Worm (Caenorhabditis elegans) whole organism, late embryonic: ENCODE data around the gene Y5H2A.1.

Experiments used
- ceh-24 ChIP-seq: sonication (generic microtip); optimal IDR thresholded peaks from 2 replicates; lab custom pipeline; 2016; ENCODE audit warnings: mild to moderate bottlenecking, missing genetic modification characterization, missing compliant biosample characterization
- dve-1 ChIP-seq: sonication (generic microtip); optimal IDR thresholded peaks from 2 replicates; lab custom pipeline; 2017; ENCODE audit warnings: antibody characterized with exemption, mild to moderate bottlenecking, missing genetic modification characterization, missing compliant biosample characterization
- pqm-1 ChIP-seq: sonication (generic microtip); optimal IDR thresholded peaks from 2 replicates; lab custom pipeline; 2016; ENCODE audit warnings: missing genetic modification characterization, missing compliant biosample characterization

- TF ChIP-seq pqm-1, result no peak
- TF ChIP-seq ceh-24 (tag; lab: Kevin White, UChicago), result no peak
- no peak for TF ChIP-seq dve-1 (tag; lab: Kevin White, UChicago)
Observed at ce11 chrV:2300905-2301304, 29.3 kb upstream of the Y5H2A.1 start, which contains the start of gene Y19D10B.8.
